Fruit fly (Drosophila melanogaster): ENCODE measurements around the gene CG5968.

DNA sequence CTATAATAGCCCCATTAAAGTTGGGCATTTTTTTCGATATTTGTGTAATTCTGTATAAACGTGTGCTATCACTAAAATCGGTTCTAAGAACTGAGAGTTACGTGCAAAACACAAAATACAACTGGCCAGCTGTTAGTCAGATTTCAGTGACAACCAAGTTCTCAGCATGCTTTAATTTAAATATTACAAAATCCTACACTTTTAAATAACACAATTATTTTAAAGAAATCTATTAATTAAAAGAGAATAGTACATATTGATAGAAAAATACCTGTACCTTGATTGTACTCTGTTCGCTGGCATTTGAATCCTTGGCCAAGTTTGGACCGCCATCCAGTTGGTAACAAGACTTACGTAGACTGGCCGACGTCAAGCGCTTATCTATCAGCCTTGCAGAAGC is at the start of gene CG5968:
- TF ChIP-seq lola (GFP tag; optimal IDR thresholded peaks at IDR 0.05) (no peak), fru (GFP tag; optimal IDR thresholded peaks at IDR 0.05) (no peak)
